Worm (Caenorhabditis elegans) whole organism, L3 larva: ENCODE data around the gene ent-3.
A peak's percentile ranks its signal among the peaks of the same experiment; 100 is the strongest.
"Not testable (repeated sequence)": the region's sequence is repeated elsewhere in the genome, so short reads cannot be mapped to it uniquely, and the experiment has no call there.

ENCODE experiments used
- R02D3.7 ChIP-seq: fragments of 150-350 bp; optimal IDR thresholded peaks from 2 replicates; lab custom pipeline; 2014; ENCODE audit warnings: missing biosample characterization, missing genetic modification characterization
- ZK546.5 ChIP-seq: sonication (generic microtip); optimal IDR thresholded peaks from 2 replicates; lab custom pipeline; 2017; ENCODE audit warnings: missing biosample characterization, missing genetic modification characterization
- aly-2 ChIP-seq: fragments of 150-350 bp; optimal IDR thresholded peaks from 2 replicates; lab custom pipeline; 2014; ENCODE audit warnings: missing biosample characterization, missing genetic modification characterization
- ama-1 ChIP-seq: fragments of 150-350 bp; optimal IDR thresholded peaks from 2 replicates; lab custom pipeline; 2018
- ceh-16 ChIP-seq: sonication (generic microtip); optimal IDR thresholded peaks from 2 replicates; lab custom pipeline; 2017; ENCODE audit warnings: missing biosample characterization, missing genetic modification characterization
- ceh-28 ChIP-seq: fragments of 150-350 bp; optimal IDR thresholded peaks from 2 replicates; lab custom pipeline; 2014; ENCODE audit warnings: missing biosample characterization, missing genetic modification reagents, missing genetic modification characterization
- ceh-82 ChIP-seq: fragments of 150-350 bp; optimal IDR thresholded peaks from 2 replicates; lab custom pipeline; 2014; ENCODE audit warnings: missing biosample characterization, missing genetic modification characterization
- ceh-9 ChIP-seq: sonication (generic microtip); optimal IDR thresholded peaks from 2 replicates; lab custom pipeline; 2018; ENCODE audit warnings: missing biosample characterization, missing genetic modification characterization
- daf-12 ChIP-seq: fragments of 150-350 bp; optimal IDR thresholded peaks from 2 replicates; lab custom pipeline; 2014; ENCODE audit warnings: missing biosample characterization, missing genetic modification reagents, missing genetic modification characterization
- egl-27 ChIP-seq: sonication (generic microtip); optimal IDR thresholded peaks from 4 replicates; lab custom pipeline; 2017; ENCODE audit warnings: missing biosample characterization, missing genetic modification reagents, missing genetic modification characterization
- egl-5 ChIP-seq: fragments of 150-350 bp; optimal IDR thresholded peaks from 2 replicates; lab custom pipeline; 2017; ENCODE audit warnings: missing biosample characterization, missing genetic modification reagents, missing genetic modification characterization, inconsistent platforms
- elt-1 ChIP-seq: fragments of 150-350 bp; optimal IDR thresholded peaks from 2 replicates; lab custom pipeline; 2014; ENCODE audit warnings: missing biosample characterization, missing genetic modification characterization
- elt-2 ChIP-seq: sonication (generic microtip); optimal IDR thresholded peaks from 2 replicates; lab custom pipeline; 2016; ENCODE audit warnings: missing genetic modification reagents, mild to moderate bottlenecking, missing genetic modification characterization, missing compliant biosample characterization
- elt-3 ChIP-seq, 3 experiments: fragments of 150-350 bp in 1 of 3; sonication (generic microtip) in 2 of 3; optimal IDR thresholded peaks; 2 replicates in 2 of 3; 4 replicates in 1 of 3; lab custom pipeline; 2014 to 2017; ENCODE audit warnings: missing biosample characterization in 3 of 3, missing genetic modification characterization in 3 of 3
- eor-1 ChIP-seq, 2 experiments: fragments of 150-350 bp; optimal IDR thresholded peaks; 2 replicates each; lab custom pipeline; 2014 to 2018; ENCODE audit warnings: missing biosample characterization in 2 of 2, missing genetic modification characterization in 2 of 2
- fkh-10 ChIP-seq: sonication (generic microtip); optimal IDR thresholded peaks from 2 replicates; lab custom pipeline; 2017; ENCODE audit warnings: missing biosample characterization, missing genetic modification reagents, missing genetic modification characterization
- fkh-2 ChIP-seq: fragments of 150-350 bp; optimal IDR thresholded peaks from 2 replicates; lab custom pipeline; 2014; ENCODE audit warnings: missing biosample characterization, missing genetic modification reagents, missing genetic modification characterization
- fos-1 ChIP-seq: fragments of 150-350 bp; optimal IDR thresholded peaks from 2 replicates; lab custom pipeline; 2014; ENCODE audit warnings: missing biosample characterization, missing genetic modification characterization
- hmg-11 ChIP-seq: sonication (generic microtip); optimal IDR thresholded peaks from 2 replicates; lab custom pipeline; 2016; ENCODE audit warnings: missing genetic modification characterization, missing compliant biosample characterization
- jun-1 ChIP-seq: fragments of 150-350 bp; optimal IDR thresholded peaks from 2 replicates; lab custom pipeline; 2014; ENCODE audit warnings: missing biosample characterization, missing genetic modification reagents, missing genetic modification characterization
- lin-15B ChIP-seq: fragments of 150-350 bp; optimal IDR thresholded peaks from 2 replicates; lab custom pipeline; 2014; ENCODE audit warnings: missing biosample characterization, missing genetic modification characterization
- lin-39 ChIP-seq: fragments of 150-350 bp; optimal IDR thresholded peaks from 2 replicates; lab custom pipeline; 2018; ENCODE audit warnings: missing biosample characterization, missing genetic modification reagents, missing genetic modification characterization
- lsy-12 ChIP-seq: sonication (generic microtip); optimal IDR thresholded peaks from 2 replicates; lab custom pipeline; 2016; ENCODE audit warnings: mild to moderate bottlenecking, missing genetic modification characterization, missing compliant biosample characterization
- mdl-1 ChIP-seq: fragments of 150-350 bp; optimal IDR thresholded peaks from 2 replicates; lab custom pipeline; 2014; ENCODE audit warnings: missing biosample characterization, missing genetic modification characterization
- mml-1 ChIP-seq: fragments of 150-350 bp; sonication (generic microtip); optimal IDR thresholded peaks from 3 replicates; lab custom pipeline; 2014; ENCODE audit warnings: missing biosample characterization, missing genetic modification characterization
- nfya-1 ChIP-seq: sonication (generic microtip); optimal IDR thresholded peaks from 2 replicates; lab custom pipeline; 2017; ENCODE audit warnings: missing genetic modification characterization, mild to moderate bottlenecking, missing compliant biosample characterization, antibody characterized with exemption, moderate library complexity; ENCODE audit not compliant: insufficient read depth
- nhr-11 ChIP-seq: fragments of 150-350 bp; optimal IDR thresholded peaks from 2 replicates; lab custom pipeline; 2014; ENCODE audit warnings: missing biosample characterization, missing genetic modification characterization
- nhr-12 ChIP-seq: fragments of 150-350 bp; optimal IDR thresholded peaks from 2 replicates; lab custom pipeline; 2014; ENCODE audit warnings: missing biosample characterization, missing genetic modification characterization
- nhr-23 ChIP-seq: fragments of 150-350 bp; optimal IDR thresholded peaks from 2 replicates; lab custom pipeline; 2014; ENCODE audit warnings: missing biosample characterization, missing genetic modification reagents, missing genetic modification characterization
- nhr-237 ChIP-seq: fragments of 150-350 bp; optimal IDR thresholded peaks from 2 replicates; lab custom pipeline; 2014; ENCODE audit warnings: missing biosample characterization, missing genetic modification characterization
- nhr-25 ChIP-seq: sonication (generic microtip); optimal IDR thresholded peaks from 2 replicates; lab custom pipeline; 2017; ENCODE audit warnings: missing biosample characterization, missing genetic modification characterization
- nhr-28 ChIP-seq: fragments of 150-350 bp; optimal IDR thresholded peaks from 2 replicates; lab custom pipeline; 2014; ENCODE audit warnings: missing biosample characterization, missing genetic modification characterization
- nhr-43 ChIP-seq: sonication (generic microtip); optimal IDR thresholded peaks from 2 replicates; lab custom pipeline; 2016; ENCODE audit warnings: mild to moderate bottlenecking, missing genetic modification characterization, missing compliant biosample characterization; ENCODE audit not compliant: poor library complexity, severe bottlenecking
- nhr-67 ChIP-seq: fragments of 150-350 bp; optimal IDR thresholded peaks from 2 replicates; lab custom pipeline; 2014; ENCODE audit warnings: missing biosample characterization, missing genetic modification characterization
- nhr-76 ChIP-seq: fragments of 150-350 bp; sonication (generic microtip); optimal IDR thresholded peaks from 5 replicates; lab custom pipeline; 2014; ENCODE audit warnings: missing biosample characterization, missing genetic modification characterization
- nhr-77 ChIP-seq: fragments of 150-350 bp; optimal IDR thresholded peaks from 2 replicates; lab custom pipeline; 2014; ENCODE audit warnings: missing biosample characterization, missing genetic modification characterization
- pha-4 ChIP-seq: fragments of 150-350 bp; optimal IDR thresholded peaks from 2 replicates; lab custom pipeline; 2014; ENCODE audit warnings: missing biosample characterization, missing genetic modification reagents, missing genetic modification characterization
- pqm-1 ChIP-seq: fragments of 150-350 bp; optimal IDR thresholded peaks from 2 replicates; lab custom pipeline; 2017; ENCODE audit warnings: missing biosample characterization, missing genetic modification characterization, inconsistent platforms
- sea-2 ChIP-seq: fragments of 150-350 bp; sonication (generic microtip); optimal IDR thresholded peaks from 4 replicates; lab custom pipeline; 2014; ENCODE audit warnings: missing biosample characterization, missing genetic modification reagents, missing genetic modification characterization
- skn-1 ChIP-seq: fragments of 150-350 bp; optimal IDR thresholded peaks from 2 replicates; lab custom pipeline; 2014; ENCODE audit warnings: missing biosample characterization, missing genetic modification characterization
- snpc-4 ChIP-seq: fragments of 150-350 bp; optimal IDR thresholded peaks from 2 replicates; lab custom pipeline; 2014; ENCODE audit warnings: missing biosample characterization, missing genetic modification characterization
- tbx-2 ChIP-seq: sonication (generic microtip); optimal IDR thresholded peaks from 2 replicates; lab custom pipeline; 2016; ENCODE audit warnings: mild to moderate bottlenecking, missing genetic modification characterization, missing compliant biosample characterization
- unc-39 ChIP-seq: sonication (generic microtip); optimal IDR thresholded peaks from 4 replicates; lab custom pipeline; 2017; ENCODE audit warnings: missing biosample characterization, missing genetic modification characterization
- unc-62 ChIP-seq: fragments of 150-350 bp; sonication (generic microtip); optimal IDR thresholded peaks from 4 replicates; lab custom pipeline; 2014; ENCODE audit warnings: missing biosample characterization, missing genetic modification reagents, missing genetic modification characterization
- zag-1 ChIP-seq: fragments of 150-350 bp; optimal IDR thresholded peaks from 2 replicates; lab custom pipeline; 2014; ENCODE audit warnings: missing biosample characterization, missing genetic modification characterization
- ztf-11 ChIP-seq: fragments of 150-350 bp; optimal IDR thresholded peaks from 2 replicates; lab custom pipeline; 2014; ENCODE audit warnings: missing biosample characterization, missing genetic modification characterization
- ztf-4 ChIP-seq: fragments of 150-350 bp; optimal IDR thresholded peaks from 2 replicates; lab custom pipeline; 2014; ENCODE audit warnings: missing biosample characterization, missing genetic modification characterization

The ent-3 gene

ce11 chrV:14205214-14205613 lies 30.6 kb downstream of the ent-3 start, which contains the start of gene T16A9.3:
Gene T16A9.3, plus strand, starts transcription at chrV:14205514.
- TF ChIP-seq nhr-67; ceh-16 (tag; lab: Kevin White, UChicago); lsy-12 (tag; lab: Kevin White, UChicago): not testable (repeated sequence)
- TF ChIP-seq, all 47 proteins: peak for 0; not testable (repeated sequence) for 47

- TF ChIP-seq egl-27 (tag; lab: Kevin White, UChicago) (peak; percentile 11), elt-2 (tag; lab: Kevin White, UChicago) (peak; percentile 85), nhr-25 (tag; lab: Kevin White, UChicago) (peak; percentile 91), elt-1 (tag; lab: Kevin White, UChicago) (peak; percentile 40), egl-5 (tag; lab: Kevin White, UChicago) (peak; percentile 87), mml-1 (tag; lab: Kevin White, UChicago) (no peak), unc-62 (GFP tag; lab: Kevin White, UChicago) (peak; percentile 92), tbx-2 (tag; lab: Kevin White, UChicago) (peak; percentile 67), ceh-82 (tag; lab: Kevin White, UChicago) (peak; percentile 49), ceh-9 (tag; lab: Kevin White, UChicago) (no peak), jun-1 (tag; lab: Kevin White, UChicago) (peak; percentile 93), fkh-2 (tag; lab: Kevin White, UChicago) (peak; percentile 76), mdl-1 (tag; lab: Kevin White, UChicago) (peak; percentile 58), skn-1 (peak; percentile 92), nfya-1 (tag; lab: Kevin White, UChicago) (peak; percentile 93), eor-1 (tag; optimal IDR thresholded peaks at IDR 0.05; lab: Kevin White, UChicago) (peak in 1 of 2 experiments; percentile 27), nhr-43 (peak; percentile 78), nhr-237 (tag; lab: Kevin White, UChicago) (no peak), daf-12 (tag; lab: Kevin White, UChicago) (no peak), aly-2 (no peak), R02D3.7 (tag; lab: Kevin White, UChicago) (peak; percentile 79), nhr-77 (tag; lab: Kevin White, UChicago) (no peak), fos-1 (tag; lab: Kevin White, UChicago) (no peak), nhr-28 (tag; lab: Kevin White, UChicago) (no peak), hmg-11 (tag; lab: Kevin White, UChicago) (peak; percentile 83), lin-15B (tag; lab: Kevin White, UChicago) (peak; percentile 83), zag-1 (tag; lab: Kevin White, UChicago) (no peak), snpc-4 (peak; percentile 67), ceh-28 (tag; lab: Kevin White, UChicago) (peak; percentile 87), pqm-1 (tag; lab: Kevin White, UChicago) (peak; percentile 81), pha-4 (tag; lab: Kevin White, UChicago) (peak; percentile 96), lsy-12 (tag; lab: Kevin White, UChicago) (peak; percentile 85), nhr-23 (tag; lab: Kevin White, UChicago) (peak; percentile 82), ceh-16 (tag; lab: Kevin White, UChicago) (no peak), nhr-76 (tag; lab: Kevin White, UChicago) (no peak), unc-39 (no peak), nhr-67 (no peak), elt-3 (tag; optimal IDR thresholded peaks at IDR 0.05; lab: Kevin White, UChicago) (peak in 2 of 3 experiments; percentile 81 to 84), ztf-4 (peak; percentile 17), fkh-10 (GFP tag; lab: Kevin White, UChicago) (peak; percentile 11), ztf-11 (tag; lab: Kevin White, UChicago) (no peak), nhr-11 (tag; lab: Kevin White, UChicago) (peak; percentile 91), sea-2 (GFP tag; lab: Kevin White, UChicago) (peak; percentile 83), lin-39 (tag; lab: Kevin White, UChicago) (peak; percentile 95), nhr-12 (tag; lab: Kevin White, UChicago) (no peak), ZK546.5 (tag; lab: Kevin White, UChicago) (no peak), ama-1 (lab: Kevin White, UChicago) (no peak)
- TF ChIP-seq, all 47 proteins: peak for 30
These were observed 35.8 kb downstream of the ent-3 start for ce11 chrV:14200086-14200485.
